Fruit fly (Drosophila melanogaster) S2 (cell line): ENCODE data around the gene Ppn.

Source experiments
- CG8478 ChIP-seq: fragments of >200 bp; optimal IDR thresholded peaks from 2 replicates; lab custom pipeline; 2018
- CTCF ChIP-seq, 2 experiments: fragments of >200 bp; optimal IDR thresholded peaks; 2 replicates each; lab custom pipeline; 2018

Ppn gene

DNA sequence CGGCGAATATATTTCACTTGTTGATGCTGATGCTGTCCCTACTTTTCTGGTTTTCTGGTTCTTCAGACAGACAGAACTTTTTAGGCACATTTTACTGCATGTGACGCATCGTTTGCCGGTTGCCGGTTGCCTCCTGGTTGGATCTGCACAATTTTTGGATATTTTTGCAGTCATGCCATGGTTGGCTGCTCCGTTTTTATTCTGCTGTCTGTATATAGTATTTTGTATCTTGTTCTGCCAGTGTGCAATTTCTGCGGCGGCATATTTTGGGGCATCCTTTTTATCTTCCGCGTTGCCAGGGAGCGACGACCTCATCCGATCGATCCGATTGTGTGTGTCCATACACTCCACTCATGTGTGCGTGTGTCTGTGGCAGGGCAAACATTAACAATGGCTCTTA is 3.3 kb downstream of the Ppn start:
- TF ChIP-seq CTCF (optimal IDR thresholded peaks at IDR 0.05; lab: Kevin White, UChicago), result no peak
- TF ChIP-seq CG8478, result no peak

DNA sequence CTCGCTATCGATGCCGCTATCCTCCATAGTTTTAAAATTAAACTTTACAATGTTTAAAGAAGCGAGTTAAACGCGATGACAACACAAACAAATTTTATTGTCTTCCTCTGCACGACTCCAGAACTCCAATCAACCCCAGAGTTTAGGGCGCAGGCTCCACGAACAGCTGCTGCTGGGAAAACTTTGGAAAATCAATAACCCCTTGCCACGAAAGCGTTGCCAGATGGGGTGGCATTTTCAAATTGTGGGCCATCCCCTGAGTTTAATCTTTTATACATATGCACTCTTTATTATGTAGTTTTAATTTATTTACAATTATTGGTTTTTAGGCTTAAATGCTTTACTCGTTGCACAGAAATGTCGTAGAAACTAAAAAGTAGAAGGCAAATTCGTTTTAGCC is 19.7 kb downstream of the Ppn start, which contains the start of gene CG31051:
Gene CG31051, minus strand, starts transcription at position 115 of the 400 bp plus-strand sequence.
- TF ChIP-seq CG8478, result no peak
- TF ChIP-seq CTCF (optimal IDR thresholded peaks at IDR 0.05; lab: Kevin White, UChicago), result no peak

DNA sequence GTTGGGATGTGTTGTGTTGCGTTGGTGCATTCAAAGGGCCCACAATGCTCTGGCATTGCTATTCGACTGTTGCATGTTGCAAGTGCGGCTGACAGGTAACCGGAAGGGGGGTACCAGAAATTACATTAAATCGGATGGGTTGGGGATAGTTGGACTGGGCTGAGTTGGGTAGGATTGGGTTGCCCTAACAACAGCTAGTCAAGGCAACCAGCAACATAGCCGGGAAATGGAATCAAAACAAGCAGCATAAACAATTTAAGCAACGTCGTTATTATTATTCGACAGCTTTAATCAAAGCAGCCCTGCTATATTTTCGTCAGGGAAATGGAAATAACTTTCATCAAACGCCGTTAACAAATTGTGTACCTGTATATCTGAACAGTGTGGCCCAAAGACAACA is 53.5 kb downstream of the Ppn start, which contains the start of gene Dhc98D:
Gene Dhc98D, plus strand, starts transcription at position 301 of the 400 bp plus-strand sequence.
- TF ChIP-seq CTCF (optimal IDR thresholded peaks at IDR 0.05; lab: Kevin White, UChicago) (no peak), CG8478 (no peak)

DNA sequence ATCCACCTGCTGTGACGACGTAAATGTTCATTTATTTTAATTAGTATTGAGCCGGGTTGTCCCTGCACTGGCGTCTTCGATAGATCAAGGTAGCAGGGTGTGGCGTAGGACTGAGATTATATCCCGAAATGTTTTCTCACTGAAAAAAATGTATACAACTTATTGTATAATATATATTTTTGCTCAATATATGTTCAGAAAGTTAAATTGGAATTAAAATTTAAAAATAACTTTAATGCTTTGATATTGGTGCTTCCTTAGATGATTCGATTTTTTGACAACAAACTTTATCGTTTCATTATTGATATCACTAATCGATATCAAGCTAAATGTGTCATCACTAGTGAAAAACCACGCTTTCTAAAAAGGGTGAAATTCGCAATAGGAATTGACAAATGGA is 55.9 kb downstream of the Ppn start, which contains the start of gene CG1894:
Gene CG1894, plus strand, starts transcription at position 301 of the 400 bp plus-strand sequence.
- no peak for TF ChIP-seq CG8478
- no peak for TF ChIP-seq CTCF (optimal IDR thresholded peaks at IDR 0.05; lab: Kevin White, UChicago)
